Fruit fly (Drosophila melanogaster) whole organism, embryonic: ENCODE results near the gene CG31445.

Experiments
- Blimp-1 ChIP-seq: fragments of 200-800 bp; sonication (Bioruptor generic); optimal IDR thresholded peaks from 3 replicates; lab custom pipeline; 2018; ENCODE audit warnings: missing biosample characterization, missing genetic modification characterization, mild to moderate bottlenecking, moderate library complexity, missing genetic modification reagents
- Bteb2 ChIP-seq: fragments of 200-800 bp; sonication (Bioruptor generic); optimal IDR thresholded peaks from 2 replicates; lab custom pipeline; 2016; ENCODE audit warnings: missing biosample characterization, missing genetic modification characterization
- CG1024 ChIP-seq: fragments of 200-800 bp; sonication (Bioruptor generic); IDR thresholded peaks from 2 replicates; pipeline ENCODE4 v1.3.6; 2022; ENCODE audit warnings: missing biosample characterization, missing genetic modification characterization
- CG11723 ChIP-seq: fragments of 200-800 bp; sonication (Bioruptor generic); optimal IDR thresholded peaks from 2 replicates; lab custom pipeline; 2017; ENCODE audit warnings: missing biosample characterization, mild to moderate bottlenecking, missing genetic modification characterization
- CG13296 ChIP-seq: fragments of 200-800 bp; sonication (Bioruptor generic); optimal IDR thresholded peaks from 3 replicates; lab custom pipeline; 2018; ENCODE audit warnings: missing biosample characterization, mild to moderate bottlenecking, missing genetic modification characterization
- CG14441 ChIP-seq: fragments of 200-800 bp; sonication (Bioruptor generic); IDR thresholded peaks from 2 replicates; pipeline ENCODE4 v1.3.6; 2022; ENCODE audit warnings: missing biosample characterization, missing genetic modification characterization
- CG1647 ChIP-seq: fragments of 200-800 bp; sonication (Bioruptor generic); optimal IDR thresholded peaks from 3 replicates; lab custom pipeline; 2016; ENCODE audit warnings: missing biosample characterization, missing genetic modification characterization
- CG17385 ChIP-seq: fragments of 200-800 bp; sonication (Bioruptor generic); optimal IDR thresholded peaks from 3 replicates; lab custom pipeline; 2018; ENCODE audit warnings: missing biosample characterization, mild to moderate bottlenecking, missing genetic modification characterization
- CG17829 ChIP-seq: fragments of 200-800 bp; optimal IDR thresholded peaks from 2 replicates; lab custom pipeline; 2019; ENCODE audit warnings: missing biosample characterization, mild to moderate bottlenecking, missing genetic modification characterization, moderate library complexity
- CG17912 ChIP-seq: fragments of 200-800 bp; sonication (Bioruptor generic); optimal IDR thresholded peaks from 2 replicates; lab custom pipeline; 2018; ENCODE audit warnings: missing biosample characterization, mild to moderate bottlenecking, missing genetic modification characterization
- CG32532 ChIP-seq: fragments of 200-800 bp; sonication (Bioruptor generic); IDR thresholded peaks from 2 replicates; pipeline ENCODE4 v1.3.6; 2022; ENCODE audit warnings: missing biosample characterization, missing genetic modification characterization
- CG33213 ChIP-seq: fragments of 200-800 bp; sonication (Bioruptor generic); optimal IDR thresholded peaks from 3 replicates; lab custom pipeline; 2016; ENCODE audit warnings: missing biosample characterization, missing genetic modification characterization
- CG6854 ChIP-seq: fragments of 200-800 bp; sonication (Bioruptor generic); optimal IDR thresholded peaks from 3 replicates; lab custom pipeline; 2017; ENCODE audit warnings: missing biosample characterization, mild to moderate bottlenecking, missing genetic modification characterization
- CG7786 ChIP-seq: fragments of 200-800 bp; sonication (Bioruptor generic); optimal IDR thresholded peaks from 2 replicates; lab custom pipeline; 2016; ENCODE audit warnings: missing biosample characterization, missing genetic modification characterization
- CG8359 ChIP-seq: fragments of 200-800 bp; sonication (Bioruptor generic); optimal IDR thresholded peaks from 2 replicates; lab custom pipeline; 2017; ENCODE audit warnings: missing biosample characterization, mild to moderate bottlenecking, missing genetic modification characterization, borderline replicate concordance
- CG9609 ChIP-seq: fragments of 200-800 bp; sonication (Bioruptor generic); optimal IDR thresholded peaks from 3 replicates; lab custom pipeline; 2016; ENCODE audit warnings: missing biosample characterization, missing genetic modification characterization
- CG9876 ChIP-seq: fragments of 200-800 bp; sonication (Bioruptor generic); optimal IDR thresholded peaks from 2 replicates; lab custom pipeline; 2016; ENCODE audit warnings: missing biosample characterization, missing genetic modification characterization
- D ChIP-seq, 2 experiments: fragments of 200-800 bp in 1 of 2; fragments of >200 bp in 1 of 2; sonication (Bioruptor generic) in 1 of 2; optimal IDR thresholded peaks; 2 replicates in 1 of 2; 3 replicates in 1 of 2; lab custom pipeline; 2017; ENCODE audit warnings: mild to moderate bottlenecking in 1 of 2, missing biosample characterization in 1 of 2, missing genetic modification characterization in 1 of 2, missing genetic modification reagents in 1 of 2
- Dbx ChIP-seq: fragments of 200-800 bp; sonication (Bioruptor generic); IDR thresholded peaks from 3 replicates; pipeline ENCODE4 v1.3.6; 2022; ENCODE audit warnings: missing biosample characterization, missing genetic modification characterization
- E2f1 ChIP-seq: fragments of 200-800 bp; sonication (Bioruptor generic); IDR thresholded peaks from 2 replicates; pipeline ENCODE4 v1.3.6; 2022; ENCODE audit warnings: missing biosample characterization, missing genetic modification characterization
- ERR ChIP-seq: fragments of 200-800 bp; sonication (Bioruptor generic); optimal IDR thresholded peaks from 2 replicates; lab custom pipeline; 2016; ENCODE audit warnings: missing biosample characterization, missing genetic modification characterization
- Hr39 ChIP-seq: fragments of >200 bp; optimal IDR thresholded peaks from 2 replicates; lab custom pipeline; 2017
- Kr ChIP-seq: fragments of 200-800 bp; sonication (Bioruptor generic); optimal IDR thresholded peaks from 2 replicates; lab custom pipeline; 2017; ENCODE audit warnings: missing biosample characterization, mild to moderate bottlenecking, missing genetic modification characterization
- Lpt ChIP-seq: fragments of >200 bp; optimal IDR thresholded peaks from 2 replicates; lab custom pipeline; 2018; ENCODE audit warnings: missing biosample characterization, missing genetic modification characterization
- NC2β ChIP-seq: fragments of 200-800 bp; sonication (Bioruptor generic); optimal IDR thresholded peaks from 2 replicates; lab custom pipeline; 2016; ENCODE audit warnings: missing biosample characterization, missing genetic modification characterization
- NFAT ChIP-seq: fragments of 200-800 bp; sonication (Bioruptor generic); IDR thresholded peaks from 2 replicates; pipeline ENCODE4 v1.3.6; 2022; ENCODE audit warnings: missing biosample characterization, missing genetic modification characterization
- Neu2 ChIP-seq: fragments of 200-800 bp; sonication (Bioruptor generic); optimal IDR thresholded peaks from 3 replicates; lab custom pipeline; 2016; ENCODE audit warnings: missing biosample characterization, missing genetic modification characterization, borderline replicate concordance
- Nf-YC ChIP-seq: fragments of 200-800 bp; optimal IDR thresholded peaks from 3 replicates; lab custom pipeline; 2019; ENCODE audit warnings: missing biosample characterization, mild to moderate bottlenecking, missing genetic modification characterization, moderate library complexity
- Ssrp ChIP-seq: fragments of 200-800 bp; sonication (Bioruptor generic); optimal IDR thresholded peaks from 2 replicates; lab custom pipeline; 2018; ENCODE audit warnings: missing biosample characterization, mild to moderate bottlenecking, missing genetic modification characterization, moderate library complexity
- Stat92E ChIP-seq, 3 experiments: fragments of >200 bp in 2 of 3; fragments of 200-800 bp in 1 of 3; sonication (Bioruptor generic) in 1 of 3; optimal IDR thresholded peaks; 2 replicates each; lab custom pipeline; 2017 to 2019; ENCODE audit warnings: missing biosample characterization in 3 of 3, missing genetic modification characterization in 3 of 3, mild to moderate bottlenecking in 1 of 3, moderate library complexity in 1 of 3
- ac ChIP-seq: fragments of 200-800 bp; sonication (Bioruptor generic); optimal IDR thresholded peaks from 3 replicates; lab custom pipeline; 2017; ENCODE audit warnings: missing biosample characterization, mild to moderate bottlenecking, missing genetic modification characterization
- ara ChIP-seq: fragments of 200-800 bp; sonication (Bioruptor generic); IDR thresholded peaks from 2 replicates; pipeline ENCODE4 v1.3.6; 2022; ENCODE audit warnings: missing biosample characterization, missing genetic modification characterization
- dm ChIP-seq: fragments of 200-800 bp; sonication (Bioruptor generic); optimal IDR thresholded peaks from 3 replicates; lab custom pipeline; 2016; ENCODE audit warnings: missing biosample characterization, missing genetic modification characterization
- ewg ChIP-seq: fragments of 200-800 bp; sonication (Bioruptor generic); optimal IDR thresholded peaks from 3 replicates; lab custom pipeline; 2017; ENCODE audit warnings: mild to moderate bottlenecking, missing biosample characterization, missing genetic modification reagents, missing genetic modification characterization
- grn ChIP-seq: fragments of 200-800 bp; sonication (Bioruptor generic); optimal IDR thresholded peaks from 3 replicates; lab custom pipeline; 2017; ENCODE audit warnings: missing biosample characterization, missing genetic modification characterization
- jigr1 ChIP-seq: fragments of 200-800 bp; sonication (Bioruptor generic); IDR thresholded peaks from 3 replicates; pipeline ENCODE4 v1.3.6; 2022; ENCODE audit warnings: missing biosample characterization, missing genetic modification characterization
- nerfin-1 ChIP-seq: fragments of 200-800 bp; sonication (Bioruptor generic); optimal IDR thresholded peaks from 3 replicates; lab custom pipeline; 2019; ENCODE audit warnings: missing biosample characterization, mild to moderate bottlenecking, missing genetic modification characterization, moderate library complexity
- otp ChIP-seq: fragments of 200-800 bp; sonication (Bioruptor generic); IDR thresholded peaks from 3 replicates; pipeline ENCODE4, ENCODE4 v1.3.6; 2022; ENCODE audit warnings: missing biosample characterization, missing genetic modification characterization
- pan ChIP-seq, 4 experiments: fragments of >200 bp in 3 of 4; fragments of 200-800 bp in 1 of 4; sonication (Bioruptor generic) in 1 of 4; optimal IDR thresholded peaks in 3 of 4; IDR thresholded peaks in 1 of 4; 2 replicates each; pipeline versions ENCODE4 v1.3.6 to Lab custom; 2017 to 2022; ENCODE audit warnings: missing biosample characterization in 2 of 4, missing genetic modification characterization in 2 of 4, mixed read lengths in 1 of 4
- pb ChIP-seq: fragments of 200-800 bp; sonication (Bioruptor generic); optimal IDR thresholded peaks from 3 replicates; lab custom pipeline; 2016; ENCODE audit warnings: missing biosample characterization, missing genetic modification characterization
- pita ChIP-seq: fragments of 200-800 bp; sonication (Bioruptor generic); optimal IDR thresholded peaks from 2 replicates; lab custom pipeline; 2017; ENCODE audit warnings: missing biosample characterization, mild to moderate bottlenecking, missing genetic modification characterization
- pzg ChIP-seq: fragments of 200-800 bp; sonication (Bioruptor generic); optimal IDR thresholded peaks from 3 replicates; lab custom pipeline; 2018; ENCODE audit warnings: missing biosample characterization, mild to moderate bottlenecking, missing genetic modification characterization, moderate library complexity
- salm ChIP-seq: fragments of 200-800 bp; sonication (Bioruptor generic); optimal IDR thresholded peaks from 2 replicates; lab custom pipeline; 2018; ENCODE audit warnings: missing biosample characterization, mild to moderate bottlenecking, missing genetic modification characterization
- shn ChIP-seq: fragments of 200-800 bp; sonication (Bioruptor generic); optimal IDR thresholded peaks from 3 replicates; lab custom pipeline; 2016; ENCODE audit warnings: missing biosample characterization, missing genetic modification characterization
- sima ChIP-seq: fragments of 200-800 bp; sonication (Bioruptor generic); optimal IDR thresholded peaks from 2 replicates; lab custom pipeline; 2016; ENCODE audit warnings: missing biosample characterization, missing genetic modification characterization
- so ChIP-seq: fragments of 200-800 bp; sonication (Bioruptor generic); IDR thresholded peaks from 3 replicates; pipeline ENCODE4 v1.3.6; 2022; ENCODE audit warnings: missing biosample characterization, missing genetic modification characterization
- sqz ChIP-seq: fragments of 200-800 bp; sonication (Bioruptor generic); optimal IDR thresholded peaks from 3 replicates; lab custom pipeline; 2018; ENCODE audit warnings: missing biosample characterization, mild to moderate bottlenecking, missing genetic modification characterization
- tna ChIP-seq: fragments of 200-800 bp; sonication (Bioruptor generic); IDR thresholded peaks from 2 replicates; pipeline ENCODE4 v1.3.6; 2022; ENCODE audit warnings: missing biosample characterization, missing genetic modification characterization; ENCODE audit not compliant: partially characterized antibody
- trh ChIP-seq: fragments of 200-800 bp; sonication (Bioruptor generic); optimal IDR thresholded peaks from 2 replicates; lab custom pipeline; 2016; ENCODE audit warnings: missing biosample characterization, missing genetic modification characterization
- vnd ChIP-seq: fragments of 200-800 bp; sonication (Bioruptor generic); IDR thresholded peaks from 3 replicates; pipeline ENCODE4 v1.3.6; 2022; ENCODE audit warnings: missing biosample characterization, missing genetic modification characterization; ENCODE audit not compliant: partially characterized antibody
- zf30C ChIP-seq: fragments of 200-800 bp; sonication (Bioruptor generic); optimal IDR thresholded peaks from 3 replicates; lab custom pipeline; 2018; ENCODE audit warnings: missing biosample characterization, mild to moderate bottlenecking, missing genetic modification characterization

The CG31445 gene

dm6 chr3R:29265075-29265474 is 20.4 kb upstream of the CG31445 start (continued):
- TF ChIP-seq ewg (peak; percentile 89), CG32532 (no peak), salm (tag; lab: Kevin White, UChicago) (no peak), Nf-YC (tag; lab: Kevin White, UChicago) (no peak), dm (GFP tag; lab: Kevin White, UChicago) (no peak), CG9609 (GFP tag; lab: Kevin White, UChicago) (peak; percentile 23), NC2β (peak; percentile 54), CG7786 (peak; percentile 3), otp (GFP tag; lab: Robert Waterston, UW) (0 out of 3 replicates have a peak, but pooled peaks have one; percentile 10), Kr (GFP tag; lab: Kevin White, UChicago) (no peak), CG1647 (GFP tag; lab: Kevin White, UChicago) (no peak), ERR (GFP tag; lab: Kevin White, UChicago) (no peak), CG6854 (GFP tag; lab: Kevin White, UChicago) (no peak), nerfin-1 (tag; lab: Kevin White, UChicago) (no peak), trh (no peak), CG17829 (peak; percentile 66), vnd (no peak), ac (peak; percentile 3), CG9876 (no peak), so (GFP tag; lab: Robert Waterston, UW) (no peak), Lpt (GFP tag; lab: Kevin White, UChicago) (no peak), sqz (no peak), Ssrp (peak; percentile 53), CG17912 (GFP tag; lab: Kevin White, UChicago) (no peak), ara (GFP tag; lab: Robert Waterston, UW) (peak; percentile 63), CG1024 (GFP tag; lab: Robert Waterston, UW) (no peak), CG14441 (no peak), shn (GFP tag; lab: Kevin White, UChicago) (peak; percentile 5), CG17385 (GFP tag; lab: Kevin White, UChicago) (peak; percentile 19), grn (no peak), Bteb2 (GFP tag; lab: Kevin White, UChicago) (no peak), sima (no peak), CG11723 (GFP tag; lab: Kevin White, UChicago) (no peak), pan (optimal IDR thresholded peaks at IDR 0.05; lab: Kevin White, UChicago) (no peak), pan (GFP tag; optimal IDR thresholded peaks at IDR 0.05 in 1 of 2, IDR thresholded peaks at IDR 0.05 in 1 of 2) (no peak), jigr1 (GFP tag; lab: Robert Waterston, UW) (no peak), CG8359 (peak; percentile 30), Hr39 (lab: Kevin White, UChicago) (no peak), CG13296 (no peak), pb (no peak), D (optimal IDR thresholded peaks at IDR 0.05; lab: Kevin White, UChicago) (no peak), D (GFP tag; optimal IDR thresholded peaks at IDR 0.05; lab: Kevin White, UChicago) (peak; percentile 46), CG33213 (GFP tag; lab: Kevin White, UChicago) (no peak), tna (GFP tag; lab: Robert Waterston, UW) (no peak), pita (no peak), E2f1 (GFP tag; lab: Robert Waterston, UW) (no peak), Blimp-1 (GFP tag; lab: Kevin White, UChicago) (peak; percentile 63), NFAT (GFP tag; lab: Robert Waterston, UW) (no peak), Stat92E (GFP tag; optimal IDR thresholded peaks at IDR 0.05; lab: Kevin White, UChicago) (peak in 1 of 3 experiments; percentile 18), pzg (no peak), Dbx (GFP tag; lab: Robert Waterston, UW) (no peak), zf30C (peak; percentile 90), Neu2 (no peak)
